Fruit fly (Drosophila melanogaster): Measurements from ENCODE around the gene CG3632.

dm6 chrX:16288999-16289398 is 7.5 kb upstream of the CG3632 start:
- TF ChIP-seq h (optimal IDR thresholded peaks at IDR 0.05) (no peak), Myc (optimal IDR thresholded peaks at IDR 0.05) (no peak), insv (optimal IDR thresholded peaks at IDR 0.05) (no peak), Sin3A (optimal IDR thresholded peaks at IDR 0.05) (no peak), psq (optimal IDR thresholded peaks at IDR 0.05) (no peak), ttk (optimal IDR thresholded peaks at IDR 0.05) (no peak)
